Worm (Caenorhabditis elegans): Measurements from ENCODE around the gene nspe-1.
A peak's percentile ranks its signal among the peaks of the same experiment; 100 is the strongest.

nspe-1 gene

DNA sequence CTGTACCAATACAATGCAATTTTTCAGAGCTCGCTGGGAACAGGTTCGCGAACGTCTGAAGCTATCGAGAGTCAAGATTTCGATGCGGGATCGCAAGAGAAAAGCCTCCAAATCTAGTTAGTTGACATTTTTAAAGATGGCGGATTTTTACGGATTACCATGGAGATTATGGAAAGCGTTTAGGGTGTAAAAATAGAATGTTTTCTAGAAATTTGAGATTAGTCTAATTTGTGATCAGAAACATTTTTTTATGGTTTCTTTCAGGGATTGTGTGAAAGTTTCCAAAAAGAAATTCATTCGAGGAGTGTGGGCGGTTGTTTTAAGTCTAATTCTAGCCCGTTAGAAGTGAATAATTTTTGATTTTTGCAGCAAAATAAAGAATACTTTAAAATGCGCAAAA is 35.2 kb upstream of the nspe-1 start:
- TF ChIP-seq F23B12.7 (tag; optimal IDR thresholded peaks at IDR 0.05; ENCODE audit: insufficient read depth) = no peak
- no peak for TF ChIP-seq unc-62 (GFP tag; optimal IDR thresholded peaks at IDR 0.05)
- TF ChIP-seq lsy-27 (tag; optimal IDR thresholded peaks at IDR 0.05; ENCODE audit: borderline replicate concordance, insufficient read depth) = no peak

ce11 chrII:12654447-12654846 is 33.8 kb upstream of the nspe-1 start, which contains the start of gene rgs-4:
rgs-4 (plus strand) TSS chrII:12654747.
- TF ChIP-seq sptf-2 (GFP tag; optimal IDR thresholded peaks at IDR 0.05) (no peak), ztf-3 (GFP tag; optimal IDR thresholded peaks at IDR 0.05) (no peak), somi-1 (GFP tag; optimal IDR thresholded peaks at IDR 0.05) (no peak), ztf-18 (tag; optimal IDR thresholded peaks at IDR 0.05) (no peak), B0336.3 (GFP tag; IDR thresholded peaks at IDR 0.05) (no peak), F57A8.1 (GFP tag; optimal IDR thresholded peaks at IDR 0.05) (no peak), mcd-1 (GFP tag; IDR thresholded peaks at IDR 0.05) (no peak), F23B12.7 (tag; optimal IDR thresholded peaks at IDR 0.05; ENCODE audit: insufficient read depth) (no peak), unc-62 (GFP tag; optimal IDR thresholded peaks at IDR 0.05) (no peak), F52B5.7 (tag; optimal IDR thresholded peaks at IDR 0.05) (no peak)

- TF ChIP-seq F33H1.4 (GFP tag; IDR thresholded peaks at IDR 0.05) = peak; percentile 28; the same call in 1 of the 2 replicates
Observed at ce11 chrII:12651208-12651607, 30.5 kb upstream of the nspe-1 start.

DNA sequence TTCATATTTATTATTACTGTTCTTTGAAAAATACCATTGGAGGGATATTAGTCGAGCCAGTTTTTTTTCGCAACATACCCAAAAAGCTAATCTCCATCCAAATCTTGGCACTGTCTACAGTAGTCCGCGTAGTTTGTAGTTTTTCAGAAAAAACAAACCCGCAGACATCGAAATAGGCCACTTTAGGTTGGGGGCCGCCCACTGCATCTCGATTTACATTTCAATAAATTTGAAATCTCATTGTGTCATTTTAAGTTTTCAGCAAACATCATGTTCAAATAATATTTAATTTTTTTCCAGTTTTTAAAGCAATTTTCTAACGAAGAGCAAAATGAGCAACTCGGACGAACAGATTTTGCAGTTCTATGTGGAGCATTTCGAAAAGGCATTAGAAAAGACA is 19.7 kb upstream of the nspe-1 start, which contains the start of gene nhr-235:
Gene nhr-235 (plus strand): TSS at position 301 of the 400 bp plus-strand sequence.
- no peak for TF ChIP-seq somi-1 (GFP tag; optimal IDR thresholded peaks at IDR 0.05)
- TF ChIP-seq snpc-3.4 (tag; optimal IDR thresholded peaks at IDR 0.05) = no peak
- TF ChIP-seq ekl-4 (GFP tag; IDR thresholded peaks at IDR 0.05) = no peak
- TF ChIP-seq Y67H2A.10 (GFP tag; conservative IDR thresholded peaks at IDR 0.05) = no peak
- TF ChIP-seq ceh-58 (GFP tag; IDR thresholded peaks at IDR 0.05) = no peak
- no peak for TF ChIP-seq mxl-1 (tag; optimal IDR thresholded peaks at IDR 0.05)
- TF ChIP-seq T07F8.4 (tag; optimal IDR thresholded peaks at IDR 0.05) = no peak
- TF ChIP-seq C06A6.2 (GFP tag; conservative IDR thresholded peaks at IDR 0.05) = no peak
- no peak for TF ChIP-seq nfyb-1 (GFP tag; IDR thresholded peaks at IDR 0.05)
- no peak for TF ChIP-seq mes-4 (tag; optimal IDR thresholded peaks at IDR 0.05)
- TF ChIP-seq lsl-1 (GFP tag; optimal IDR thresholded peaks at IDR 0.05) = no peak
- TF ChIP-seq nhr-179 (tag; optimal IDR thresholded peaks at IDR 0.05) = no peak

ce11 chrII:12636602-12637001 is 15.9 kb upstream of the nspe-1 start, which contains the start of gene nhr-234:
nhr-234 (plus strand) TSS chrII:12636678.
- TF ChIP-seq ztf-28 (GFP tag; IDR thresholded peaks at IDR 0.05) (no peak), athp-1 (tag; optimal IDR thresholded peaks at IDR 0.05) (no peak)

ce11 chrII:12634749-12635318 is 14.2 kb upstream of the nspe-1 start, which contains the start of gene Y38E10A.17:
Y38E10A.17 (minus strand) TSS chrII:12634799.
- TF ChIP-seq F57C9.4 (tag; optimal IDR thresholded peaks at IDR 0.05) = no peak
- no peak for TF ChIP-seq repo-1 (tag; optimal IDR thresholded peaks at IDR 0.05)
- TF ChIP-seq nfya-2 (GFP tag; IDR thresholded peaks at IDR 0.05) = no peak
- TF ChIP-seq Y79H2A.3 (GFP tag; conservative IDR thresholded peaks at IDR 0.05) = no peak
- TF ChIP-seq ccch-3 (GFP tag; optimal IDR thresholded peaks at IDR 0.05) = no peak
- no peak for TF ChIP-seq cebp-1 (GFP tag; IDR thresholded peaks at IDR 0.05)
- no peak for TF ChIP-seq cebp-1 (tag; optimal IDR thresholded peaks at IDR 0.05)
- TF ChIP-seq chd-7 (tag; optimal IDR thresholded peaks at IDR 0.05) = no peak
- no peak for TF ChIP-seq unc-130 (GFP tag; optimal IDR thresholded peaks at IDR 0.05)

All from whole organism, young adult.